Worm (Caenorhabditis elegans): Measurements from ENCODE around the gene clec-31.

DNA sequence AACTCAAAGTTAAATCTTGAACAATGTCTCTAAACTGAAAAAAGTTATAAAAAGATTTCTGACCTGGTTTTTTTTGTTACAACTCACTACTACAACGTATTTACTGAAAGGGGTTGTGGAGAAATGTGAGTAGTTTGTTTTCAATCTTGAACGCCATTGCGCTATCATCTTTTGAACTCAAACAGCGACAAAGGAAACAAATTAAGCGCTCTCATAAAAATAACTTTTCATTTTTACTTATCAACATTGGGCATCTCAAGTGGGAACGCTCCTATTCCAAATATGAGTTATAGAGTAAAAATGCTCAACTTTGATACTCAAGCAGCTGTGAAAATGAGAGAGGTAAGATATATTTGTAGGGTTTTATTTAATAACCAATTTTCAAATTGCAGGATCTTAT lies 35.6 kb upstream of the clec-31 start, which contains the start of gene F09C6.15:
- TF ChIP-seq rbr-2 (tag; optimal IDR thresholded peaks at IDR 0.05) (no peak), Y48G9A.11 (GFP tag; IDR thresholded peaks at IDR 0.05) (no peak), duxl-1 (tag; optimal IDR thresholded peaks at IDR 0.05; ENCODE audit: poor library complexity) (no peak)
